Worm (Caenorhabditis elegans): ENCODE results near the gene srg-45.

- TF ChIP-seq ztf-6 (GFP tag; IDR thresholded peaks at IDR 0.05) (no peak), hsf-1 (GFP tag; IDR thresholded peaks at IDR 0.05) (no peak), snpc-4 (GFP tag; optimal IDR thresholded peaks at IDR 0.05) (no peak), snpc-4 (tag; optimal IDR thresholded peaks at IDR 0.05) (no peak)
Measured at ce11 chrV:12307011-12307540, at the start of gene srg-45.

Measured in whole organism, young adult.